Fruit fly (Drosophila melanogaster) whole organism, embryonic: ENCODE measurements around the gene CG43367.
A peak's percentile ranks its signal among the peaks of the same experiment; 100 is the strongest.

ENCODE experiments used
- ATbp ChIP-seq: fragments of 200-800 bp; sonication (Bioruptor generic); optimal IDR thresholded peaks from 2 replicates; lab custom pipeline; 2017; ENCODE audit warnings: missing biosample characterization, mild to moderate bottlenecking, missing genetic modification characterization, missing genetic modification reagents
- Bgb ChIP-seq: fragments of 200-800 bp; sonication (Bioruptor generic); IDR thresholded peaks from 2 replicates; pipeline ENCODE4 v1.3.6; 2022; ENCODE audit warnings: missing biosample characterization, missing genetic modification characterization; ENCODE audit not compliant: partially characterized antibody
- CG10321 ChIP-seq: fragments of 200-800 bp; sonication (Bioruptor generic); IDR thresholded peaks from 2 replicates; pipeline ENCODE4 v1.3.6; 2022; ENCODE audit warnings: missing biosample characterization, missing genetic modification characterization
- CG11456 ChIP-seq: fragments of 200-800 bp; sonication (Bioruptor generic); IDR thresholded peaks from 3 replicates; pipeline ENCODE4 v1.3.6; 2022; ENCODE audit warnings: missing biosample characterization, missing genetic modification characterization
- CG12744 ChIP-seq: fragments of 200-800 bp; sonication (Bioruptor generic); optimal IDR thresholded peaks from 2 replicates; lab custom pipeline; 2016; ENCODE audit warnings: missing biosample characterization, missing genetic modification characterization
- CG13894 ChIP-seq: fragments of 200-800 bp; sonication (Bioruptor generic); optimal IDR thresholded peaks from 3 replicates; lab custom pipeline; 2018; ENCODE audit warnings: missing biosample characterization, mild to moderate bottlenecking, missing genetic modification characterization, moderate library complexity
- CG14441 ChIP-seq: fragments of 200-800 bp; sonication (Bioruptor generic); IDR thresholded peaks from 2 replicates; pipeline ENCODE4 v1.3.6; 2022; ENCODE audit warnings: missing biosample characterization, missing genetic modification characterization
- CG14860 ChIP-seq: fragments of 200-800 bp; sonication (Bioruptor generic); IDR thresholded peaks from 3 replicates; pipeline ENCODE4 v1.3.6; 2022; ENCODE audit warnings: missing biosample characterization, missing genetic modification characterization; ENCODE audit not compliant: partially characterized antibody
- CG18011 ChIP-seq: fragments of 200-800 bp; sonication (Bioruptor generic); optimal IDR thresholded peaks from 2 replicates; lab custom pipeline; 2017; ENCODE audit warnings: missing biosample characterization, missing genetic modification characterization, mild to moderate bottlenecking, moderate library complexity, missing genotype
- CG31365 ChIP-seq: fragments of 200-800 bp; sonication (Bioruptor generic); optimal IDR thresholded peaks from 2 replicates; lab custom pipeline; 2018; ENCODE audit warnings: missing biosample characterization, mild to moderate bottlenecking, missing genetic modification characterization
- CG31441 ChIP-seq: fragments of 200-800 bp; sonication (Bioruptor generic); IDR thresholded peaks from 2 replicates; pipeline ENCODE4 v1.3.6; 2022; ENCODE audit warnings: missing biosample characterization, missing genetic modification characterization
- CG34376 ChIP-seq: fragments of 200-800 bp; sonication (Bioruptor generic); optimal IDR thresholded peaks from 2 replicates; lab custom pipeline; 2018; ENCODE audit warnings: missing biosample characterization, mild to moderate bottlenecking, missing genetic modification characterization
- CG3847 ChIP-seq: fragments of 200-800 bp; sonication (Bioruptor generic); IDR thresholded peaks from 2 replicates; pipeline ENCODE4 v1.3.6; 2022; ENCODE audit warnings: missing biosample characterization, missing genetic modification characterization
- CG7963 ChIP-seq: fragments of 200-800 bp; sonication (Bioruptor generic); IDR thresholded peaks from 3 replicates; pipeline ENCODE4 v1.3.6; 2022; ENCODE audit warnings: missing biosample characterization, missing genetic modification characterization; ENCODE audit not compliant: partially characterized antibody
- CG8281 ChIP-seq: fragments of 200-800 bp; sonication (Bioruptor generic); optimal IDR thresholded peaks from 2 replicates; lab custom pipeline; 2018; ENCODE audit warnings: missing biosample characterization, mild to moderate bottlenecking, missing genetic modification characterization, moderate library complexity
- CG8290 ChIP-seq, 3 experiments: fragments of 200-800 bp; sonication (Bioruptor generic); optimal IDR thresholded peaks; 2 replicates each; lab custom pipeline; 2016 to 2019; ENCODE audit warnings: missing biosample characterization in 3 of 3, missing genetic modification characterization in 3 of 3, mild to moderate bottlenecking in 2 of 3, moderate library complexity in 1 of 3
- CG8478 ChIP-seq: fragments of >200 bp; optimal IDR thresholded peaks from 2 replicates; lab custom pipeline; 2018
- Deaf1 ChIP-seq: fragments of 200-800 bp; optimal IDR thresholded peaks from 3 replicates; lab custom pipeline; 2019; ENCODE audit warnings: missing biosample characterization, mild to moderate bottlenecking, missing genetic modification characterization, moderate library complexity
- HHEX ChIP-seq: fragments of 200-800 bp; sonication (Bioruptor generic); optimal IDR thresholded peaks from 3 replicates; lab custom pipeline; 2017; ENCODE audit warnings: missing biosample characterization, mild to moderate bottlenecking, missing genetic modification characterization, missing genetic modification reagents
- HLHmδ ChIP-seq: fragments of 200-800 bp; sonication (Bioruptor generic); optimal IDR thresholded peaks from 2 replicates; lab custom pipeline; 2018; ENCODE audit warnings: missing biosample characterization, mild to moderate bottlenecking, missing genetic modification characterization, moderate library complexity
- Hr51 ChIP-seq, 2 experiments: fragments of 200-800 bp; sonication (Bioruptor generic); optimal IDR thresholded peaks; 2 replicates in 1 of 2; 3 replicates in 1 of 2; lab custom pipeline; 2016 to 2018; ENCODE audit warnings: missing biosample characterization in 2 of 2, missing genetic modification characterization in 2 of 2, mild to moderate bottlenecking in 1 of 2, moderate library complexity in 1 of 2
- Lhr ChIP-seq: fragments of 200-800 bp; sonication (Bioruptor generic); optimal IDR thresholded peaks from 3 replicates; lab custom pipeline; 2017; ENCODE audit warnings: mild to moderate bottlenecking, missing biosample characterization, missing genetic modification reagents, missing genetic modification characterization
- MESR4 ChIP-seq: fragments of 200-800 bp; sonication (Bioruptor generic); optimal IDR thresholded peaks from 2 replicates; lab custom pipeline; 2018; ENCODE audit warnings: missing biosample characterization, mild to moderate bottlenecking, missing genetic modification characterization, moderate library complexity
- Med ChIP-seq: fragments of 200-800 bp; sonication (Bioruptor generic); peaks from one replicate; lab custom pipeline; 2016; ENCODE audit warnings: missing biosample characterization, missing genetic modification characterization, mild to moderate bottlenecking, inconsistent platforms, moderate library complexity
- Nf-YA ChIP-seq: fragments of 200-800 bp; sonication (Bioruptor generic); IDR thresholded peaks from 2 replicates; pipeline ENCODE4 v1.3.6; 2022; ENCODE audit warnings: missing biosample characterization, missing genetic modification characterization
- Oaz ChIP-seq: fragments of 200-800 bp; sonication (Bioruptor generic); IDR thresholded peaks from 2 replicates; pipeline ENCODE4 v1.3.6; 2022; ENCODE audit warnings: missing biosample characterization, missing genetic modification characterization
- Optix ChIP-seq: fragments of 200-800 bp; sonication (Bioruptor generic); IDR thresholded peaks from 3 replicates; pipeline ENCODE4 v1.3.6; 2022; ENCODE audit warnings: missing biosample characterization, missing genetic modification characterization
- Spps ChIP-seq: fragments of 200-800 bp; sonication (Bioruptor generic); optimal IDR thresholded peaks from 2 replicates; lab custom pipeline; 2018; ENCODE audit warnings: missing biosample characterization, mild to moderate bottlenecking, missing genetic modification characterization
- Xrp1 ChIP-seq: fragments of 200-800 bp; sonication (Bioruptor generic); IDR thresholded peaks from 2 replicates; pipeline ENCODE4 v1.3.6; 2022; ENCODE audit warnings: missing biosample characterization, missing genetic modification characterization
- abd-A ChIP-seq: fragments of 200-800 bp; sonication (Bioruptor generic); optimal IDR thresholded peaks from 3 replicates; lab custom pipeline; 2019; ENCODE audit warnings: missing biosample characterization, mild to moderate bottlenecking, missing genetic modification characterization, moderate library complexity
- bowl ChIP-seq: fragments of 200-800 bp; sonication (Bioruptor generic); IDR thresholded peaks from 2 replicates; pipeline ENCODE4 v1.3.6; 2022; ENCODE audit warnings: missing biosample characterization, missing genetic modification characterization
- br ChIP-seq: fragments of >200 bp; optimal IDR thresholded peaks from 2 replicates; lab custom pipeline; 2017
- corto ChIP-seq: fragments of 200-800 bp; sonication (Bioruptor generic); optimal IDR thresholded peaks from 2 replicates; lab custom pipeline; 2016; ENCODE audit warnings: missing biosample characterization, mild to moderate bottlenecking, missing genetic modification characterization, moderate library complexity
- croc ChIP-seq: fragments of 200-800 bp; sonication (Bioruptor generic); conservative IDR thresholded peaks from 3 replicates; pipeline ENCODE4 v1.3.6; 2022; ENCODE audit warnings: missing biosample characterization, missing genetic modification characterization
- crol ChIP-seq: fragments of 200-800 bp; sonication (Bioruptor generic); IDR thresholded peaks from 2 replicates; pipeline ENCODE4 v1.3.6; 2022; ENCODE audit warnings: missing biosample characterization, missing genetic modification characterization
- dpn ChIP-seq, 2 experiments: fragments of 200-800 bp; sonication (Bioruptor generic); optimal IDR thresholded peaks; 3 replicates each; lab custom pipeline; 2016; ENCODE audit warnings: missing biosample characterization in 2 of 2, missing genetic modification characterization in 2 of 2
- eyg ChIP-seq: fragments of 200-800 bp; sonication (Bioruptor generic); optimal IDR thresholded peaks from 3 replicates; lab custom pipeline; 2016; ENCODE audit warnings: missing biosample characterization, missing genetic modification characterization
- jing ChIP-seq: fragments of 200-800 bp; sonication (Bioruptor generic); optimal IDR thresholded peaks from 2 replicates; lab custom pipeline; 2018; ENCODE audit warnings: missing biosample characterization, mild to moderate bottlenecking, missing genetic modification characterization
- lilli ChIP-seq: fragments of 200-800 bp; sonication (Bioruptor generic); optimal IDR thresholded peaks from 3 replicates; lab custom pipeline; 2016; ENCODE audit warnings: missing biosample characterization, missing genetic modification characterization
- luna ChIP-seq: fragments of 200-800 bp; sonication (Bioruptor generic); optimal IDR thresholded peaks from 2 replicates; lab custom pipeline; 2016; ENCODE audit warnings: missing biosample characterization, missing genetic modification characterization
- pzg ChIP-seq: fragments of 200-800 bp; sonication (Bioruptor generic); optimal IDR thresholded peaks from 3 replicates; lab custom pipeline; 2018; ENCODE audit warnings: missing biosample characterization, mild to moderate bottlenecking, missing genetic modification characterization, moderate library complexity
- repo ChIP-seq: fragments of 200-800 bp; sonication (Bioruptor generic); optimal IDR thresholded peaks from 2 replicates; lab custom pipeline; 2016; ENCODE audit warnings: missing biosample characterization, missing genetic modification characterization
- scrt ChIP-seq: fragments of 200-800 bp; sonication (Bioruptor generic); optimal IDR thresholded peaks from 2 replicates; lab custom pipeline; 2018; ENCODE audit warnings: missing biosample characterization, mild to moderate bottlenecking, missing genetic modification characterization, moderate library complexity
- shn ChIP-seq: fragments of 200-800 bp; sonication (Bioruptor generic); optimal IDR thresholded peaks from 3 replicates; lab custom pipeline; 2016; ENCODE audit warnings: missing biosample characterization, missing genetic modification characterization
- sr ChIP-seq: fragments of 200-800 bp; sonication (Bioruptor generic); IDR thresholded peaks from 3 replicates; pipeline ENCODE4 v1.3.6; 2022; ENCODE audit warnings: missing biosample characterization, missing genetic modification characterization
- tgo ChIP-seq: fragments of 200-800 bp; sonication (Bioruptor generic); IDR thresholded peaks from 3 replicates; pipeline ENCODE4 v1.3.6; 2022; ENCODE audit warnings: missing biosample characterization, missing genetic modification characterization
- tio ChIP-seq: fragments of 200-800 bp; sonication (Bioruptor generic); optimal IDR thresholded peaks from 2 replicates; lab custom pipeline; 2017; ENCODE audit warnings: missing biosample characterization, missing genetic modification characterization, inconsistent platforms
- toy ChIP-seq: fragments of 200-800 bp; sonication (Bioruptor generic); IDR thresholded peaks from 2 replicates; pipeline ENCODE4 v1.3.6; 2022; ENCODE audit warnings: missing biosample characterization, missing genetic modification characterization
- z ChIP-seq: fragments of 200-800 bp; sonication (Bioruptor generic); IDR thresholded peaks from 3 replicates; pipeline ENCODE4 v1.3.6; 2022; ENCODE audit warnings: missing biosample characterization, missing genetic modification characterization

Gene CG43367

dm6 chr3L:4233603-4234277, 39.9 kb downstream of the CG43367 start (continued):
- no peak for TF ChIP-seq jing (GFP tag; lab: Kevin White, UChicago)
- TF ChIP-seq CG7963 = 0 out of 3 replicates have a peak, but pooled peaks have one; percentile 18
- no peak for TF ChIP-seq dpn (GFP tag; optimal IDR thresholded peaks at IDR 0.05; lab: Kevin White, UChicago)
- peak; percentile 92 for TF ChIP-seq CG8478 (lab: Kevin White, UChicago)
- TF ChIP-seq HLHmδ (GFP tag; lab: Kevin White, UChicago) = peak; percentile 36
- TF ChIP-seq crol (GFP tag; lab: Robert Waterston, UW) = peak; percentile 30; the same call in 1 of the 2 replicates
- peak; percentile 89 for TF ChIP-seq z (GFP tag; lab: Robert Waterston, UW)
- no peak for TF ChIP-seq CG8290 (GFP tag; optimal IDR thresholded peaks at IDR 0.05; lab: Kevin White, UChicago)
- TF ChIP-seq CG8290 (tag; optimal IDR thresholded peaks at IDR 0.05; lab: Kevin White, UChicago) = peak in 1 of 2 experiments; percentile 10
- TF ChIP-seq toy = no peak
- TF ChIP-seq abd-A (tag; lab: Kevin White, UChicago) = peak; percentile 28

dm6 chr3L:4236097-4236572, 42.3 kb downstream of the CG43367 start, which contains the start of gene ImpL2:
Gene ImpL2 (minus strand): TSS chr3L:4236147.
- TF ChIP-seq repo (GFP tag; lab: Kevin White, UChicago) = no peak
- peak; percentile 91 for TF ChIP-seq CG13894 (tag; lab: Kevin White, UChicago)
- TF ChIP-seq tio (GFP tag; lab: Kevin White, UChicago) = no peak
- TF ChIP-seq CG8281 (tag; lab: Kevin White, UChicago) = peak; percentile 79
- no peak for TF ChIP-seq CG18011
- no peak for TF ChIP-seq pzg (GFP tag; lab: Kevin White, UChicago)
- TF ChIP-seq croc (GFP tag; lab: Robert Waterston, UW) = no peak
- TF ChIP-seq CG31441 (GFP tag; lab: Robert Waterston, UW) = no peak
- no peak for TF ChIP-seq ATbp (GFP tag; lab: Kevin White, UChicago)
- TF ChIP-seq Spps = no peak
- TF ChIP-seq luna (GFP tag; lab: Kevin White, UChicago) = no peak
- peak; percentile 93 for TF ChIP-seq Deaf1 (tag; lab: Kevin White, UChicago)
- no peak for TF ChIP-seq br
- no peak for TF ChIP-seq CG10321
- TF ChIP-seq CG12744 (GFP tag; lab: Kevin White, UChicago) = no peak
- no peak for TF ChIP-seq CG31365 (tag; lab: Kevin White, UChicago)
- TF ChIP-seq Lhr (GFP tag; lab: Kevin White, UChicago) = no peak
- TF ChIP-seq HHEX = no peak
- TF ChIP-seq abd-A (tag; lab: Kevin White, UChicago) = peak; percentile 45
- TF ChIP-seq scrt (GFP tag; lab: Kevin White, UChicago) = peak; percentile 79
- no peak for TF ChIP-seq CG11456 (GFP tag; lab: Robert Waterston, UW)
- no peak for TF ChIP-seq CG3847 (GFP tag; lab: Robert Waterston, UW)
- TF ChIP-seq tgo (GFP tag; lab: Robert Waterston, UW) = no peak
- TF ChIP-seq CG14441 = no peak
- TF ChIP-seq Nf-YA (GFP tag; lab: Robert Waterston, UW) = no peak
- peak; percentile 36 for TF ChIP-seq Med

DNA sequence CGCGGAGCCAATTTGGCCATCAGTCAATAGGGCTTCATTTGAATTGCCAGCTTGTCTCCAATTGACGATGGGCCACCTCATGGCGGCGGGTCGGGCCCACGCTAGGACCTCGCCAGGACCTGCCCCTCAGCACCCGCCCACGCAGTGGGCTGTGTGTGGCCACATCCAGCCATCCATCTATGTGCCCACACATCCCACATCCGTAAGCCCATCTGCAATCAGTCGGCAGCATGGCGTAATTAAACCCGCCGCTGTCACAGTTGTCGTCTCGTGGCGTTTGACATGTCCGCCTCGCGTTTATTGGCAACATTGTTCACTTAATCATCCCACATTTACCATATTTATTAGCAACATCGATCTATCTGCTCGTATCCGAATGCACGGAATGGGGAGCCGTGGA, 44.4 kb downstream of the CG43367 start:
- TF ChIP-seq Xrp1 = no peak
- no peak for TF ChIP-seq eyg (GFP tag; lab: Kevin White, UChicago)
- no peak for TF ChIP-seq CG14860
- no peak for TF ChIP-seq Hr51 (GFP tag; optimal IDR thresholded peaks at IDR 0.05; lab: Kevin White, UChicago)
- TF ChIP-seq bowl (GFP tag; lab: Robert Waterston, UW) = no peak
- no peak for TF ChIP-seq corto (GFP tag; lab: Kevin White, UChicago)
- TF ChIP-seq MESR4 = no peak
- no peak for TF ChIP-seq Optix
- 0 out of 3 replicates have a peak, but pooled peaks have one; percentile 4 for TF ChIP-seq sr (GFP tag; lab: Robert Waterston, UW)
- TF ChIP-seq lilli = no peak
- no peak for TF ChIP-seq Oaz
- no peak for TF ChIP-seq shn (GFP tag; lab: Kevin White, UChicago)
- TF ChIP-seq CG34376 (GFP tag; lab: Kevin White, UChicago) = no peak
- no peak for TF ChIP-seq Bgb (GFP tag; lab: Robert Waterston, UW)
